Worm (Caenorhabditis elegans) whole organism, L2 larva: ENCODE results near the gene bca-2.

Experiments used
- R02D3.7 ChIP-seq: fragments of 150-350 bp; optimal IDR thresholded peaks from 2 replicates; lab custom pipeline; 2014; ENCODE audit warnings: missing biosample characterization, missing genetic modification characterization
- ceh-82 ChIP-seq: fragments of 150-350 bp; optimal IDR thresholded peaks from 2 replicates; lab custom pipeline; 2014; ENCODE audit warnings: missing biosample characterization, missing genetic modification characterization
- elt-3 ChIP-seq: sonication (generic microtip); optimal IDR thresholded peaks from 2 replicates; lab custom pipeline; 2017; ENCODE audit warnings: missing biosample characterization, missing genetic modification characterization
- nhr-237 ChIP-seq: fragments of 150-350 bp; optimal IDR thresholded peaks from 2 replicates; lab custom pipeline; 2014; ENCODE audit warnings: missing biosample characterization, missing genetic modification characterization
- skn-1 ChIP-seq: sonication (generic microtip); optimal IDR thresholded peaks from 2 replicates; lab custom pipeline; 2017; ENCODE audit warnings: missing biosample characterization, missing genetic modification characterization
- unc-62 ChIP-seq: fragments of 150-350 bp; optimal IDR thresholded peaks from 2 replicates; lab custom pipeline; 2014; ENCODE audit warnings: missing biosample characterization, missing genetic modification reagents, missing genetic modification characterization
- ztf-11 ChIP-seq: sonication (generic microtip); optimal IDR thresholded peaks from 2 replicates; lab custom pipeline; 2017; ENCODE audit warnings: missing biosample characterization, missing genetic modification characterization
- ztf-4 ChIP-seq: fragments of 150-350 bp; optimal IDR thresholded peaks from 2 replicates; lab custom pipeline; 2014; ENCODE audit warnings: missing biosample characterization, missing genetic modification characterization

ce11 chrIV:17116821-17117220, 16.8 kb upstream of the bca-2 start:
- no peak for TF ChIP-seq elt-3 (tag; lab: Kevin White, UChicago)
- no peak for TF ChIP-seq R02D3.7 (tag; lab: Kevin White, UChicago)
- no peak for TF ChIP-seq nhr-237 (tag; lab: Kevin White, UChicago)
- no peak for TF ChIP-seq ztf-11 (tag; lab: Kevin White, UChicago)
- no peak for TF ChIP-seq ztf-4 (tag; lab: Kevin White, UChicago)
- no peak for TF ChIP-seq ceh-82 (tag; lab: Kevin White, UChicago)
- TF ChIP-seq unc-62: no peak
- no peak for TF ChIP-seq skn-1 (tag; lab: Kevin White, UChicago)
